Fruit fly (Drosophila melanogaster) whole organism, pupa: ENCODE data around the gene cv-c.
A peak's percentile ranks its signal among the peaks of the same experiment; 100 is the strongest.

Experiments used
- CG10348 ChIP-seq: fragments of 200-800 bp; sonication (Bioruptor generic); IDR thresholded peaks from 2 replicates; pipeline ENCODE4 v1.3.6; 2022; ENCODE audit warnings: missing biosample characterization, missing genetic modification characterization
- CG13204 ChIP-seq: fragments of 200-800 bp; sonication (Bioruptor generic); optimal IDR thresholded peaks from 2 replicates; lab custom pipeline; 2018; ENCODE audit warnings: missing biosample characterization, mild to moderate bottlenecking, missing genetic modification characterization, moderate library complexity
- CG14655 ChIP-seq: fragments of 200-800 bp; sonication (Bioruptor generic); optimal IDR thresholded peaks from 3 replicates; lab custom pipeline; 2017; ENCODE audit warnings: mild to moderate bottlenecking, missing biosample characterization, missing genetic modification reagents, missing genetic modification characterization
- CG15710 ChIP-seq: fragments of 200-800 bp; sonication (Bioruptor generic); optimal IDR thresholded peaks from 2 replicates; lab custom pipeline; 2018; ENCODE audit warnings: missing biosample characterization, mild to moderate bottlenecking, missing genetic modification characterization, moderate library complexity
- CG17806 ChIP-seq: fragments of 200-800 bp; sonication (Bioruptor generic); optimal IDR thresholded peaks from 2 replicates; lab custom pipeline; 2018; ENCODE audit warnings: missing biosample characterization, mild to moderate bottlenecking, missing genetic modification characterization, moderate library complexity
- CG32121 ChIP-seq: fragments of 200-800 bp; sonication (Bioruptor generic); IDR thresholded peaks from 2 replicates; pipeline ENCODE4 v1.3.6; 2022; ENCODE audit warnings: missing biosample characterization, missing genetic modification characterization
- CG34367 ChIP-seq: fragments of 200-800 bp; sonication (Bioruptor generic); optimal IDR thresholded peaks from 2 replicates; lab custom pipeline; 2018; ENCODE audit warnings: missing biosample characterization, mild to moderate bottlenecking, missing genetic modification characterization
- CG4496 ChIP-seq: fragments of 200-800 bp; sonication (Bioruptor generic); IDR thresholded peaks from 3 replicates; pipeline ENCODE4 v1.3.6; 2022; ENCODE audit warnings: missing biosample characterization, missing genetic modification characterization
- CG8159 ChIP-seq: fragments of 200-800 bp; sonication (Bioruptor generic); optimal IDR thresholded peaks from 3 replicates; lab custom pipeline; 2018; ENCODE audit warnings: missing biosample characterization, mild to moderate bottlenecking, missing genetic modification characterization, moderate library complexity
- CG8301 ChIP-seq: fragments of 200-800 bp; sonication (Bioruptor generic); optimal IDR thresholded peaks from 2 replicates; lab custom pipeline; 2018; ENCODE audit warnings: missing biosample characterization, mild to moderate bottlenecking, missing genetic modification characterization
- CG9948 ChIP-seq: fragments of 200-800 bp; sonication (Bioruptor generic); optimal IDR thresholded peaks from 2 replicates; lab custom pipeline; 2018; ENCODE audit warnings: missing biosample characterization, mild to moderate bottlenecking, missing genetic modification characterization, moderate library complexity
- D1 ChIP-seq: fragments of 200-800 bp; sonication (Bioruptor generic); optimal IDR thresholded peaks from 2 replicates; lab custom pipeline; 2018; ENCODE audit warnings: missing biosample characterization, mild to moderate bottlenecking, missing genetic modification characterization, moderate library complexity
- EcR ChIP-seq: fragments of 200-800 bp; sonication (Bioruptor generic); optimal IDR thresholded peaks from 3 replicates; lab custom pipeline; 2019; ENCODE audit warnings: missing biosample characterization, missing genetic modification characterization, mild to moderate bottlenecking, moderate library complexity, missing genetic modification reagents
- Ets98B ChIP-seq: fragments of 200-800 bp; sonication (Bioruptor generic); IDR thresholded peaks from 2 replicates; pipeline ENCODE4 v1.3.6; 2022; ENCODE audit warnings: missing biosample characterization, missing genetic modification characterization
- Pif1A ChIP-seq: fragments of 200-800 bp; sonication (Bioruptor generic); optimal IDR thresholded peaks from 3 replicates; lab custom pipeline; 2016; ENCODE audit warnings: missing biosample characterization, missing genetic modification characterization
- Pif1B ChIP-seq: fragments of 200-800 bp; sonication (Bioruptor generic); optimal IDR thresholded peaks from 3 replicates; lab custom pipeline; 2016; ENCODE audit warnings: missing biosample characterization, missing genetic modification characterization
- Snoo ChIP-seq: fragments of 200-800 bp; sonication (Bioruptor generic); optimal IDR thresholded peaks from 3 replicates; lab custom pipeline; 2017; ENCODE audit warnings: missing biosample characterization, mild to moderate bottlenecking, missing genetic modification characterization, inconsistent platforms
- fd96Ca ChIP-seq: fragments of 200-800 bp; sonication (Bioruptor generic); IDR thresholded peaks from 3 replicates; pipeline ENCODE4 v1.3.6; 2022; ENCODE audit warnings: missing biosample characterization, missing genetic modification characterization
- gl ChIP-seq: fragments of 200-800 bp; sonication (Bioruptor generic); optimal IDR thresholded peaks from 2 replicates; lab custom pipeline; 2018; ENCODE audit warnings: missing biosample characterization, mild to moderate bottlenecking, missing genetic modification characterization
- rn ChIP-seq: fragments of 200-800 bp; sonication (Bioruptor generic); IDR thresholded peaks from 2 replicates; pipeline ENCODE4 v1.3.6; 2022; ENCODE audit warnings: missing biosample characterization, missing genetic modification characterization

cv-c gene

dm6 chr3R:14351418-14351817 is 130.1 kb downstream of the cv-c start:
- TF ChIP-seq CG8159 (peak; percentile 10), Pif1B (GFP tag; lab: Kevin White, UChicago) (no peak)
- TF ChIP-seq, all 21 proteins: peak for 1

dm6 chr3R:14348480-14348879 is 133.0 kb downstream of the cv-c start:
- TF ChIP-seq fd96Ca (GFP tag; lab: Robert Waterston, UW) (no peak), CG8159 (peak; percentile 3)

dm6 chr3R:14346838-14347745 is 134.4 kb downstream of the cv-c start:
- TF ChIP-seq CG8301 (peak; percentile 58), CG14655 (GFP tag; lab: Kevin White, UChicago) (peak; percentile 71), D1 (tag; lab: Kevin White, UChicago) (peak; percentile 2), CG15710 (tag; lab: Kevin White, UChicago) (peak; percentile 19), Pif1A (GFP tag; lab: Kevin White, UChicago) (peak; percentile 43), CG32121 (no peak), EcR (GFP tag; lab: Kevin White, UChicago) (peak; percentile 14), rn (GFP tag; lab: Robert Waterston, UW) (no peak), Ets98B (peak; percentile 10; the same call in 1 of the 2 replicates), CG10348 (GFP tag; lab: Robert Waterston, UW) (no peak), CG8159 (peak; percentile 45), CG9948 (tag; lab: Kevin White, UChicago) (peak; percentile 53), gl (no peak), CG4496 (GFP tag; lab: Robert Waterston, UW) (0 out of 3 replicates have a peak, but pooled peaks have one; percentile 4), Pif1B (GFP tag; lab: Kevin White, UChicago) (peak; percentile 21), CG17806 (tag; lab: Kevin White, UChicago) (peak; percentile 41), CG13204 (GFP tag; lab: Kevin White, UChicago) (peak; percentile 48), CG34367 (tag; lab: Kevin White, UChicago) (no peak)

DNA sequence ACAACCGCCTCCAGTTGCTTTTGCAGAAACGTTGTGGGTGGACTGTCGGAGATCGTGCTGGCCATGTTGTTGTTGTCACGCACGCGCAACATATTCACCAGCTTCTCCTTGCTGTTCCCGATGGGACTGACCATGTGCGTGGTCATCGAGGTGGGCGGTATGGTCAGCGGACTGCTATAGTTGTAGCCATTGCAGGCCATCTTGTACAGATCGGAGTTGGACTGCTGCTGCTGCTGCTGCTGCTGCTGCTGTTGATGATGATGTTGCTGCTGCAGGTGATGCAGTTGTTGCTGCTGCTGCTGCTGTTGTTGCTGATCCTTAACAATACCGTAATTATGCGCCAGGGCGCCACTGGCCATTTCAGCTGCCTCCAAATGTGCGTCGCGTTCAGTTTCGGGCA is 136.7 kb downstream of the cv-c start:
- TF ChIP-seq CG17806 (tag; lab: Kevin White, UChicago) (no peak), Ets98B (no peak), CG9948 (tag; lab: Kevin White, UChicago) (no peak), gl (no peak), EcR (GFP tag; lab: Kevin White, UChicago) (no peak), Snoo (no peak), CG8301 (no peak), fd96Ca (GFP tag; lab: Robert Waterston, UW) (no peak), rn (GFP tag; lab: Robert Waterston, UW) (no peak)
